Worm (Caenorhabditis elegans) whole organism, young adult: Measurements from ENCODE around the gene srlf-9.

ENCODE experiments used
- B0019.2 ChIP-seq: fragments of 200-800 bp; sonication (Bioruptor generic); conservative IDR thresholded peaks from 2 replicates; pipeline ENCODE4 v1.3.6; 2022; ENCODE audit warnings: missing genetic modification reagents, missing genetic modification characterization, missing compliant biosample characterization
- B0035.1 ChIP-seq: sonication (generic microtip); optimal IDR thresholded peaks from 2 replicates; lab custom pipeline; 2016; ENCODE audit warnings: missing genetic modification characterization, mild to moderate bottlenecking, missing compliant biosample characterization, missing genotype, missing genetic modification reagents
- C06A6.2 ChIP-seq: fragments of 200-800 bp; sonication (Bioruptor generic); conservative IDR thresholded peaks from 2 replicates; pipeline ENCODE4 v1.3.6; 2022; ENCODE audit warnings: missing genetic modification characterization, missing compliant biosample characterization
- D2030.7 ChIP-seq: fragments of 200-800 bp; sonication (Bioruptor generic); IDR thresholded peaks from 2 replicates; pipeline ENCODE4 v1.3.6; 2022; ENCODE audit warnings: missing genetic modification reagents, missing genetic modification characterization, missing compliant biosample characterization
- F22D6.2 ChIP-seq: sonication (generic microtip); optimal IDR thresholded peaks from 2 replicates; lab custom pipeline; 2016; ENCODE audit warnings: mild to moderate bottlenecking, missing genetic modification characterization, missing compliant biosample characterization
- F37B4.10 ChIP-seq: fragments of 200-800 bp; sonication (Bioruptor generic); IDR thresholded peaks from 2 replicates; pipeline ENCODE4 v1.3.6; 2022; ENCODE audit warnings: missing genetic modification characterization, missing compliant biosample characterization
- F55B11.4 ChIP-seq: sonication (generic microtip); optimal IDR thresholded peaks from 2 replicates; lab custom pipeline; 2016; ENCODE audit warnings: missing compliant biosample characterization, missing genetic modification characterization, borderline replicate concordance; ENCODE audit not compliant: insufficient read depth
- F57A8.1 ChIP-seq: fragments of 200-800 bp; sonication (Bioruptor generic); optimal IDR thresholded peaks from 2 replicates; lab custom pipeline; 2018; ENCODE audit warnings: mild to moderate bottlenecking, missing genetic modification characterization, moderate library complexity, missing compliant biosample characterization
- K11D2.4 ChIP-seq: fragments of 200-800 bp; sonication (Bioruptor generic); IDR thresholded peaks from 2 replicates; pipeline ENCODE4 v1.3.6; 2022; ENCODE audit warnings: missing genetic modification reagents, missing genetic modification characterization, missing compliant biosample characterization
- K12H6.12 ChIP-seq: fragments of 200-800 bp; sonication (Bioruptor generic); optimal IDR thresholded peaks from 2 replicates; lab custom pipeline; 2018; ENCODE audit warnings: mild to moderate bottlenecking, missing genetic modification characterization, missing compliant biosample characterization
- T26A5.8 ChIP-seq: sonication (generic microtip); optimal IDR thresholded peaks from 2 replicates; lab custom pipeline; 2016; ENCODE audit warnings: missing genetic modification characterization, missing compliant biosample characterization
- Y53F4B.3 ChIP-seq: fragments of 200-800 bp; sonication (Bioruptor generic); IDR thresholded peaks from 2 replicates; pipeline ENCODE4 v1.3.6; 2022; ENCODE audit warnings: missing genetic modification reagents, missing genetic modification characterization, missing compliant biosample characterization
- akir-1 ChIP-seq: fragments of 200-800 bp; sonication (Bioruptor generic); optimal IDR thresholded peaks from 2 replicates; lab custom pipeline; 2018; ENCODE audit warnings: mild to moderate bottlenecking, missing genetic modification characterization, moderate library complexity, missing compliant biosample characterization
- attf-3 ChIP-seq: fragments of 200-800 bp; sonication (Bioruptor generic); conservative IDR thresholded peaks from 2 replicates; pipeline ENCODE4 v1.3.6; 2022; ENCODE audit warnings: missing genetic modification reagents, missing genetic modification characterization, missing compliant biosample characterization
- attf-6 ChIP-seq: fragments of 200-800 bp; sonication (Bioruptor generic); IDR thresholded peaks from 2 replicates; pipeline ENCODE4 v1.3.6; 2022; ENCODE audit warnings: missing genetic modification reagents, missing genetic modification characterization, missing compliant biosample characterization
- bed-1 ChIP-seq: fragments of 200-800 bp; sonication (Bioruptor generic); IDR thresholded peaks from 2 replicates; pipeline ENCODE4 v1.3.6; 2022; ENCODE audit warnings: missing genetic modification reagents, missing genetic modification characterization, missing compliant biosample characterization
- bed-2 ChIP-seq: fragments of 200-800 bp; sonication (Bioruptor generic); IDR thresholded peaks from 2 replicates; pipeline ENCODE4 v1.3.6; 2022; ENCODE audit warnings: missing genetic modification reagents, missing genetic modification characterization, missing compliant biosample characterization
- cebp-1 ChIP-seq, 2 experiments: fragments of 200-800 bp in 1 of 2; sonication (Bioruptor generic) in 1 of 2; sonication (generic microtip) in 1 of 2; IDR thresholded peaks in 1 of 2; optimal IDR thresholded peaks in 1 of 2; 2 replicates each; pipeline versions ENCODE4 v1.3.6 to Lab custom; 2017 to 2022; ENCODE audit warnings: missing compliant biosample characterization in 2 of 2, missing genetic modification characterization in 2 of 2, mild to moderate bottlenecking in 1 of 2, missing genetic modification reagents in 1 of 2, moderate library complexity in 1 of 2
- cebp-2 ChIP-seq: fragments of 200-800 bp; sonication (Bioruptor generic); IDR thresholded peaks from 2 replicates; pipeline ENCODE4 v1.3.6; 2022; ENCODE audit warnings: missing genetic modification characterization, missing compliant biosample characterization
- ceh-100 ChIP-seq: fragments of 200-800 bp; sonication (Bioruptor generic); IDR thresholded peaks from 2 replicates; pipeline ENCODE4 v1.3.6; 2022; ENCODE audit warnings: missing genetic modification reagents, missing genetic modification characterization, missing compliant biosample characterization
- ceh-27 ChIP-seq: fragments of 200-800 bp; sonication (Bioruptor generic); optimal IDR thresholded peaks from 2 replicates; lab custom pipeline; 2018; ENCODE audit warnings: mild to moderate bottlenecking, missing genetic modification characterization, moderate library complexity, missing compliant biosample characterization
- ceh-40 ChIP-seq: fragments of 200-800 bp; sonication (Bioruptor generic); IDR thresholded peaks from 2 replicates; pipeline ENCODE4 v1.3.6; 2022; ENCODE audit warnings: missing genetic modification characterization, missing compliant biosample characterization
- ceh-58 ChIP-seq: fragments of 200-800 bp; sonication (Bioruptor generic); IDR thresholded peaks from 2 replicates; pipeline ENCODE4 v1.3.6; 2022; ENCODE audit warnings: missing genetic modification characterization, missing compliant biosample characterization
- chd-7 ChIP-seq: sonication (generic microtip); optimal IDR thresholded peaks from 2 replicates; lab custom pipeline; 2016; ENCODE audit warnings: mild to moderate bottlenecking, missing genetic modification characterization, moderate library complexity, missing compliant biosample characterization
- efl-1 ChIP-seq: fragments of 150-350 bp; optimal IDR thresholded peaks from 2 replicates; lab custom pipeline; 2014; ENCODE audit warnings: missing biosample characterization, missing genetic modification reagents, missing genetic modification characterization
- egl-18 ChIP-seq: fragments of 200-800 bp; sonication (Bioruptor generic); IDR thresholded peaks from 2 replicates; pipeline ENCODE4 v1.3.6; 2022; ENCODE audit warnings: missing genetic modification reagents, missing genetic modification characterization, missing compliant biosample characterization
- hmg-20 ChIP-seq: fragments of 200-800 bp; sonication (Bioruptor generic); IDR thresholded peaks from 2 replicates; pipeline ENCODE4 v1.3.6; 2022; ENCODE audit warnings: missing genetic modification reagents, missing genetic modification characterization, missing compliant biosample characterization
- lag-1 ChIP-seq: fragments of 200-800 bp; sonication (Bioruptor generic); IDR thresholded peaks from 2 replicates; pipeline ENCODE4 v1.3.6; 2022; ENCODE audit warnings: missing genetic modification reagents, missing genetic modification characterization, missing compliant biosample characterization
- lin-26 ChIP-seq: fragments of 200-800 bp; sonication (Bioruptor generic); IDR thresholded peaks from 2 replicates; pipeline ENCODE4 v1.3.6; 2022; ENCODE audit warnings: missing genetic modification reagents, missing genetic modification characterization, missing compliant biosample characterization
- lin-40 ChIP-seq: sonication (generic microtip); optimal IDR thresholded peaks from 2 replicates; lab custom pipeline; 2016; ENCODE audit warnings: missing genetic modification characterization, mild to moderate bottlenecking, missing compliant biosample characterization, missing genotype, missing genetic modification reagents
- lsl-1 ChIP-seq: fragments of 200-800 bp; sonication (Bioruptor generic); optimal IDR thresholded peaks from 2 replicates; lab custom pipeline; 2018; ENCODE audit warnings: mild to moderate bottlenecking, missing genetic modification characterization, moderate library complexity, missing compliant biosample characterization
- madf-3 ChIP-seq: fragments of 200-800 bp; sonication (Bioruptor generic); IDR thresholded peaks from 2 replicates; pipeline ENCODE4 v1.3.6; 2022; ENCODE audit warnings: missing genetic modification reagents, missing genetic modification characterization, missing compliant biosample characterization
- madf-6 ChIP-seq: fragments of 200-800 bp; sonication (Bioruptor generic); IDR thresholded peaks from 2 replicates; pipeline ENCODE4 v1.3.6; 2022; ENCODE audit warnings: missing genetic modification reagents, missing genetic modification characterization, missing compliant biosample characterization
- mes-4 ChIP-seq: sonication (generic microtip); optimal IDR thresholded peaks from 2 replicates; lab custom pipeline; 2016; ENCODE audit warnings: missing genotype, missing genetic modification characterization, missing compliant biosample characterization
- mxl-1 ChIP-seq: sonication (generic microtip); optimal IDR thresholded peaks from 2 replicates; lab custom pipeline; 2016; ENCODE audit warnings: missing genetic modification characterization, missing compliant biosample characterization
- nfya-2 ChIP-seq: fragments of 200-800 bp; sonication (Bioruptor generic); IDR thresholded peaks from 2 replicates; pipeline ENCODE4 v1.3.6; 2022; ENCODE audit warnings: missing genetic modification reagents, missing genetic modification characterization, missing compliant biosample characterization
- nhr-120 ChIP-seq: fragments of 200-800 bp; sonication (Bioruptor generic); IDR thresholded peaks from 2 replicates; pipeline ENCODE4 v1.3.6; 2022; ENCODE audit warnings: missing genetic modification characterization, missing compliant biosample characterization
- nhr-27 ChIP-seq: fragments of 200-800 bp; sonication (Bioruptor generic); optimal IDR thresholded peaks from 2 replicates; lab custom pipeline; 2018; ENCODE audit warnings: mild to moderate bottlenecking, missing genetic modification characterization, moderate library complexity, missing compliant biosample characterization
- pbrm-1 ChIP-seq: fragments of 200-800 bp; sonication (Bioruptor generic); IDR thresholded peaks from 2 replicates; pipeline ENCODE4 v1.3.6; 2022; ENCODE audit warnings: missing genetic modification reagents, missing genetic modification characterization, missing compliant biosample characterization
- pha-4 ChIP-seq: fragments of 150-350 bp; sonication (generic microtip); optimal IDR thresholded peaks from 2 replicates; lab custom pipeline; 2014; ENCODE audit warnings: missing biosample characterization, missing genetic modification reagents, missing genetic modification characterization
- rcor-1 ChIP-seq: fragments of 200-800 bp; sonication (Bioruptor generic); IDR thresholded peaks from 2 replicates; pipeline ENCODE4 v1.3.6; 2022; ENCODE audit warnings: missing genetic modification reagents, missing genetic modification characterization, missing compliant biosample characterization
- repo-1 ChIP-seq: sonication (generic microtip); optimal IDR thresholded peaks from 2 replicates; lab custom pipeline; 2017; ENCODE audit warnings: mild to moderate bottlenecking, missing genetic modification characterization, missing compliant biosample characterization
- rpc-1 ChIP-seq, 2 experiments: fragments of 150-350 bp in 1 of 2; sonication (generic microtip) in 1 of 2; optimal IDR thresholded peaks; 2 replicates each; lab custom pipeline; 2014 to 2018; ENCODE audit warnings: missing biosample characterization in 1 of 2, missing genetic modification characterization in 1 of 2, missing genetic modification reagents in 1 of 2, missing genotype in 1 of 2
- somi-1 ChIP-seq: fragments of 200-800 bp; sonication (Bioruptor generic); optimal IDR thresholded peaks from 2 replicates; lab custom pipeline; 2018; ENCODE audit warnings: mild to moderate bottlenecking, missing genetic modification characterization, missing compliant biosample characterization
- tbp1 ChIP-seq: fragments of 200-800 bp; sonication (Bioruptor generic); optimal IDR thresholded peaks from 2 replicates; lab custom pipeline; 2018; ENCODE audit warnings: mild to moderate bottlenecking, missing genetic modification characterization, missing compliant biosample characterization
- zim-3 ChIP-seq: sonication (generic microtip); optimal IDR thresholded peaks from 2 replicates; lab custom pipeline; 2017; ENCODE audit warnings: mild to moderate bottlenecking, missing genetic modification characterization, moderate library complexity, missing compliant biosample characterization
- ztf-18 ChIP-seq: sonication (generic microtip); optimal IDR thresholded peaks from 2 replicates; lab custom pipeline; 2016; ENCODE audit warnings: missing genotype, mild to moderate bottlenecking, missing genetic modification characterization, missing compliant biosample characterization
- ztf-22 ChIP-seq: fragments of 200-800 bp; sonication (Bioruptor generic); optimal IDR thresholded peaks from 2 replicates; lab custom pipeline; 2018; ENCODE audit warnings: mild to moderate bottlenecking, missing genetic modification characterization, moderate library complexity, missing compliant biosample characterization
- ztf-25 ChIP-seq: fragments of 200-800 bp; sonication (Bioruptor generic); IDR thresholded peaks from 2 replicates; pipeline ENCODE4 v1.3.6; 2022; ENCODE audit warnings: missing genetic modification reagents, missing genetic modification characterization, missing compliant biosample characterization
- ztf-6 ChIP-seq: fragments of 200-800 bp; sonication (Bioruptor generic); IDR thresholded peaks from 2 replicates; pipeline ENCODE4 v1.3.6; 2022; ENCODE audit warnings: missing genetic modification reagents, missing genetic modification characterization, missing compliant biosample characterization

srlf-9 gene

ce11 chrIII:13411202-13411601, 9.6 kb upstream of the srlf-9 start (continued):
- peak; percentile 51 for TF ChIP-seq ztf-18 (tag; lab: Kevin White, UChicago)
- TF ChIP-seq madf-6, result peak; percentile 52
- TF ChIP-seq madf-3, result no peak
- TF ChIP-seq ztf-22 (GFP tag; lab: Kevin White, UChicago), result no peak
- no peak for TF ChIP-seq ceh-58 (GFP tag; lab: Robert Waterston, UW)
- TF ChIP-seq nfya-2 (GFP tag; lab: Robert Waterston, UW), result no peak
- peak; percentile 85 for TF ChIP-seq tbp1
- TF ChIP-seq zim-3 (tag; lab: Kevin White, UChicago), result peak; percentile 78
- TF ChIP-seq lsl-1 (GFP tag; lab: Kevin White, UChicago), result peak; percentile 11
- TF ChIP-seq bed-1, result no peak
- no peak for TF ChIP-seq B0035.1 (tag; lab: Kevin White, UChicago)
- TF ChIP-seq pbrm-1 (GFP tag; lab: Robert Waterston, UW), result no peak
- TF ChIP-seq akir-1 (GFP tag; lab: Kevin White, UChicago), result no peak
- TF ChIP-seq lin-40 (tag; lab: Kevin White, UChicago), result no peak
- no peak for TF ChIP-seq ceh-27 (GFP tag; lab: Kevin White, UChicago)
- TF ChIP-seq repo-1 (tag; lab: Kevin White, UChicago), result no peak
- TF ChIP-seq ztf-25, result no peak
- no peak for TF ChIP-seq cebp-1 (GFP tag; IDR thresholded peaks at IDR 0.05; lab: Robert Waterston, UW)
- TF ChIP-seq cebp-1 (tag; optimal IDR thresholded peaks at IDR 0.05; lab: Kevin White, UChicago), result no peak
- TF ChIP-seq nhr-120 (GFP tag; lab: Robert Waterston, UW), result no peak
- no peak for TF ChIP-seq F37B4.10
- no peak for TF ChIP-seq ceh-40
- peak; percentile 72 for TF ChIP-seq rpc-1 (optimal IDR thresholded peaks at IDR 0.05; lab: Kevin White, UChicago)
- TF ChIP-seq rpc-1 (tag; optimal IDR thresholded peaks at IDR 0.05; lab: Kevin White, UChicago), result peak; percentile 89
- TF ChIP-seq ceh-100, result no peak
- TF ChIP-seq rcor-1 (GFP tag; lab: Robert Waterston, UW), result no peak
- no peak for TF ChIP-seq cebp-2 (GFP tag; lab: Robert Waterston, UW)
- TF ChIP-seq efl-1 (GFP tag; lab: Kevin White, UChicago), result no peak
- TF ChIP-seq mes-4 (tag; lab: Kevin White, UChicago), result peak; percentile 61
- no peak for TF ChIP-seq F57A8.1 (GFP tag; lab: Kevin White, UChicago)
- no peak for TF ChIP-seq C06A6.2 (GFP tag; lab: Robert Waterston, UW)
- TF ChIP-seq B0019.2 (GFP tag; lab: Robert Waterston, UW), result no peak
- TF ChIP-seq Y53F4B.3, result no peak
- TF ChIP-seq K12H6.12 (tag; lab: Kevin White, UChicago), result no peak
- TF ChIP-seq bed-2 (GFP tag; lab: Robert Waterston, UW), result no peak
- TF ChIP-seq F22D6.2 (tag; lab: Kevin White, UChicago), result no peak
- TF ChIP-seq D2030.7 (GFP tag; lab: Robert Waterston, UW), result peak; percentile 64
- no peak for TF ChIP-seq egl-18 (GFP tag; lab: Robert Waterston, UW)
- TF ChIP-seq attf-3, result no peak
- TF ChIP-seq somi-1, result no peak
- no peak for TF ChIP-seq K11D2.4 (GFP tag; lab: Robert Waterston, UW)
- TF ChIP-seq lag-1 (GFP tag; lab: Robert Waterston, UW), result no peak
- TF ChIP-seq chd-7 (tag; lab: Kevin White, UChicago), result no peak
- peak; percentile 72; the same call in 1 of the 2 replicates for TF ChIP-seq lin-26 (GFP tag; lab: Robert Waterston, UW)
- TF ChIP-seq ztf-6 (GFP tag; lab: Robert Waterston, UW), result no peak
- no peak for TF ChIP-seq attf-6 (GFP tag; lab: Robert Waterston, UW)
- no peak for TF ChIP-seq T26A5.8
- no peak for TF ChIP-seq mxl-1 (tag; lab: Kevin White, UChicago)
- no peak for TF ChIP-seq nhr-27 (tag; lab: Kevin White, UChicago)
- TF ChIP-seq hmg-20 (GFP tag; lab: Robert Waterston, UW), result no peak
- TF ChIP-seq F55B11.4 (tag; lab: Kevin White, UChicago), result no peak
- TF ChIP-seq pha-4 (tag; lab: Kevin White, UChicago), result no peak
